Worm (Caenorhabditis elegans): ENCODE data around the gene F18E3.13.

The F18E3.13 gene

ce11 chrV:7400588-7400987 lies 15.4 kb upstream of the F18E3.13 start, which contains the start of gene srx-60:
Gene srx-60, plus strand, starts transcription at chrV:7400888.
- no peak for TF ChIP-seq nhr-25 (tag; optimal IDR thresholded peaks at IDR 0.05)
- TF ChIP-seq ZK546.5 (tag; optimal IDR thresholded peaks at IDR 0.05), result no peak

- TF ChIP-seq pha-4 (tag; optimal IDR thresholded peaks at IDR 0.05), result no peak
- TF ChIP-seq unc-62 (GFP tag; optimal IDR thresholded peaks at IDR 0.05), result no peak
- TF ChIP-seq sea-2 (GFP tag; optimal IDR thresholded peaks at IDR 0.05), result no peak
- no peak for TF ChIP-seq nhr-77 (tag; optimal IDR thresholded peaks at IDR 0.05)
- no peak for TF ChIP-seq pqm-1 (tag; optimal IDR thresholded peaks at IDR 0.05)
- no peak for TF ChIP-seq nhr-76 (tag; optimal IDR thresholded peaks at IDR 0.05)
- no peak for TF ChIP-seq fos-1 (tag; optimal IDR thresholded peaks at IDR 0.05)
- TF ChIP-seq nhr-43 (tag; optimal IDR thresholded peaks at IDR 0.05; ENCODE audit: poor library complexity, severe bottlenecking), result no peak
- TF ChIP-seq mdl-1 (tag; optimal IDR thresholded peaks at IDR 0.05), result no peak
Observed at ce11 chrV:7402355-7402754, 13.6 kb upstream of the F18E3.13 start, which contains the start of gene srj-13. Gene srj-13, plus strand, starts transcription at chrV:7402655.

ce11 chrV:7403501-7403900 lies 12.5 kb upstream of the F18E3.13 start:
- TF ChIP-seq skn-1 (tag; optimal IDR thresholded peaks at IDR 0.05) (no peak), lsy-12 (tag; optimal IDR thresholded peaks at IDR 0.05) (no peak), nhr-43 (tag; optimal IDR thresholded peaks at IDR 0.05; ENCODE audit: poor library complexity, severe bottlenecking) (no peak), mml-1 (tag; optimal IDR thresholded peaks at IDR 0.05) (no peak)

ce11 chrV:7408520-7408919 lies 7.4 kb upstream of the F18E3.13 start, which contains the start of gene srt-6:
Gene srt-6, minus strand, starts transcription at chrV:7408814.
- TF ChIP-seq nhr-12 (tag; optimal IDR thresholded peaks at IDR 0.05) (no peak), ZK546.5 (tag; optimal IDR thresholded peaks at IDR 0.05) (no peak), ceh-9 (tag; optimal IDR thresholded peaks at IDR 0.05) (no peak), ama-1 (optimal IDR thresholded peaks at IDR 0.05) (no peak), eor-1 (tag; optimal IDR thresholded peaks at IDR 0.05) (no peak), nhr-77 (tag; optimal IDR thresholded peaks at IDR 0.05) (no peak), aly-2 (tag; optimal IDR thresholded peaks at IDR 0.05) (no peak), ceh-82 (tag; optimal IDR thresholded peaks at IDR 0.05) (no peak), zag-1 (tag; optimal IDR thresholded peaks at IDR 0.05) (no peak), nfya-1 (tag; optimal IDR thresholded peaks at IDR 0.05; ENCODE audit: insufficient read depth) (no peak), egl-5 (tag; optimal IDR thresholded peaks at IDR 0.05) (no peak), egl-27 (tag; optimal IDR thresholded peaks at IDR 0.05) (no peak), nhr-76 (tag; optimal IDR thresholded peaks at IDR 0.05) (no peak)

DNA sequence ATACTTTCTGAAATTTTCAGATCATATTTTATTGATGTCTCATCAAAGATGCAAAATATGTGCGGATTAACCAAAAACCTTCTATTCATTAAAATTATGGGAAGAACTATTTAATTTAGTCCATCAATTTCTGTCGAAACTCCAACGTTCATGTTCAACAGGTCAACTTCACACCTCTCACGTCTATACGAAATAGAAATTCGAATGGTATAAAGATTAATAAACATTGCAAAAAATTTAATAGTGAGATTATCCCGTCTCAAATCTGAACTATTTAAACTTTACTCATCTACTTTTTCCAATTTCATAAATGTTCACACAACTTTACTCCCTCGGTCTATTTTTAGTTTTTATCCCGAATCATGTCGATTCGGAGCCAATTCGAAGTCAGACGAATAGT lies 6.4 kb upstream of the F18E3.13 start, which contains the start of gene R13D7.2:
Gene R13D7.2 (plus strand): TSS at position 301 of the 400 bp plus-strand sequence.
- no peak for TF ChIP-seq ztf-4 (tag; optimal IDR thresholded peaks at IDR 0.05)
- no peak for TF ChIP-seq fkh-2 (tag; optimal IDR thresholded peaks at IDR 0.05)
- TF ChIP-seq mdl-1 (tag; optimal IDR thresholded peaks at IDR 0.05), result no peak
- no peak for TF ChIP-seq nhr-77 (tag; optimal IDR thresholded peaks at IDR 0.05)
- no peak for TF ChIP-seq ceh-82 (tag; optimal IDR thresholded peaks at IDR 0.05)
- no peak for TF ChIP-seq jun-1 (tag; optimal IDR thresholded peaks at IDR 0.05)
- TF ChIP-seq pha-4 (tag; optimal IDR thresholded peaks at IDR 0.05), result no peak
- TF ChIP-seq snpc-4 (tag; optimal IDR thresholded peaks at IDR 0.05), result no peak

- no peak for TF ChIP-seq snpc-4 (tag; optimal IDR thresholded peaks at IDR 0.05)
Observed at ce11 chrV:7411695-7412094, 4.3 kb upstream of the F18E3.13 start, which contains the start of gene str-41. Gene str-41, plus strand, starts transcription at chrV:7411995.

ce11 chrV:7413107-7413774 lies 2.7 kb upstream of the F18E3.13 start, which contains the start of gene F18E3.11:
Gene F18E3.11, plus strand, starts transcription at chrV:7413482.
- TF ChIP-seq snpc-4 (tag; optimal IDR thresholded peaks at IDR 0.05) (no peak), nhr-23 (tag; optimal IDR thresholded peaks at IDR 0.05) (peak; percentile 71), eor-1 (tag; optimal IDR thresholded peaks at IDR 0.05) (no peak), egl-27 (tag; optimal IDR thresholded peaks at IDR 0.05) (no peak), mdl-1 (tag; optimal IDR thresholded peaks at IDR 0.05) (no peak), aly-2 (tag; optimal IDR thresholded peaks at IDR 0.05) (no peak), ceh-82 (tag; optimal IDR thresholded peaks at IDR 0.05) (no peak), nhr-43 (tag; optimal IDR thresholded peaks at IDR 0.05; ENCODE audit: poor library complexity, severe bottlenecking) (peak; percentile 84), ceh-28 (tag; optimal IDR thresholded peaks at IDR 0.05) (no peak), nhr-12 (tag; optimal IDR thresholded peaks at IDR 0.05) (no peak), tbx-2 (tag; optimal IDR thresholded peaks at IDR 0.05) (no peak), skn-1 (tag; optimal IDR thresholded peaks at IDR 0.05) (peak; percentile 71), elt-3 (tag; optimal IDR thresholded peaks at IDR 0.05) (peak in 1 of 3 experiments; percentile 23), mml-1 (tag; optimal IDR thresholded peaks at IDR 0.05) (no peak), nhr-77 (tag; optimal IDR thresholded peaks at IDR 0.05) (no peak), ama-1 (optimal IDR thresholded peaks at IDR 0.05) (peak; percentile 84), fkh-10 (GFP tag; optimal IDR thresholded peaks at IDR 0.05) (no peak), zag-1 (tag; optimal IDR thresholded peaks at IDR 0.05) (no peak), nhr-25 (tag; optimal IDR thresholded peaks at IDR 0.05) (peak; percentile 71), sea-2 (GFP tag; optimal IDR thresholded peaks at IDR 0.05) (no peak)

Data from whole organism, L3 larva.